Fruit fly (Drosophila melanogaster) whole organism, pupa: Measurements from ENCODE around the gene JhI-21.

Source experiments
- CG14655 ChIP-seq: fragments of 200-800 bp; sonication (Bioruptor generic); optimal IDR thresholded peaks from 3 replicates; lab custom pipeline; 2017; ENCODE audit warnings: mild to moderate bottlenecking, missing biosample characterization, missing genetic modification reagents, missing genetic modification characterization
- gl ChIP-seq: fragments of 200-800 bp; sonication (Bioruptor generic); optimal IDR thresholded peaks from 2 replicates; lab custom pipeline; 2018; ENCODE audit warnings: missing biosample characterization, mild to moderate bottlenecking, missing genetic modification characterization

DNA sequence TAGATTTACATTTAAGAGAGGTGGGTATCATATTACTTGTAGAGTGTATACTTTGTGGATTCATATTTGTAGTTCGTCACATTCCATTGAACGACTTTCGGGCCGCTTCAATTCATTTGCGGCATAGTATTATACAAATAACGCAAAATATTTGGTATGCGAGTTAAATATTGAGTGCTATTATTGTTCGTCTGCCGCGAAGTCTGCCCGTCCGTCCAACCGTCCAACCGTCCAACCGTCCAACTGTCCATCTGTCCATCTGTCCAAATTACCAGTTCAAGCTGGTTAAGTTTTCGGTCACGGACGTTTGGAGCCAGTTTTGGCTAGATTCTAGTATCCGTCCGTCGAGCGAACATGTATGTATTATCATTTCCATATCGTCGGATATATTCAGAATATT, 31.7 kb downstream of the JhI-21 start:
- TF ChIP-seq gl (tag; lab: Kevin White, UChicago) (no peak), CG14655 (no peak)
